Fruit fly (Drosophila melanogaster): ENCODE measurements around the gene CG5377.

DNA sequence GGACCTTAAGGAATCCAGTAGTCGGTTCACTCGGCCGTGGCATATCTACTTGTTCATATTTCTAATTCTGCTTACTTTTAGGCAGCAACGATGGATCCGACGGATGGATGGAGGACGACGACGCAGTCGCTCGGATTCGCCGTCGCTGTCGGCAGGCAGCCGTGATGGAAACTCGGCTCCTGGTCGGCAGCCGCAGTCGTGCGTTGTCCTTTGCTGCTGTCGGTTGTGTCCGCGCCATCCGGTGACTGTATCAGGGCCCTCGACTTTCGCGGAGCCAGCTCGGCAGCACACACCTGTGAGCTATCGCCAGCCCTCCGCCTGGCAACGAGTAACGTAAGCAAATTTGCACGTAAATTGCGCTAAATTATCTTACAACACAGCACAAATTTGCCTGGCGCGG is 29.1 kb upstream of the CG5377 start, which contains the start of gene Octbeta1R:
- no peak for TF ChIP-seq CTCF (optimal IDR thresholded peaks at IDR 0.05)
- no peak for TF ChIP-seq CG8478 (optimal IDR thresholded peaks at IDR 0.05)
